Worm (Caenorhabditis elegans): Measurements from ENCODE around the gene H40L08.3.

DNA sequence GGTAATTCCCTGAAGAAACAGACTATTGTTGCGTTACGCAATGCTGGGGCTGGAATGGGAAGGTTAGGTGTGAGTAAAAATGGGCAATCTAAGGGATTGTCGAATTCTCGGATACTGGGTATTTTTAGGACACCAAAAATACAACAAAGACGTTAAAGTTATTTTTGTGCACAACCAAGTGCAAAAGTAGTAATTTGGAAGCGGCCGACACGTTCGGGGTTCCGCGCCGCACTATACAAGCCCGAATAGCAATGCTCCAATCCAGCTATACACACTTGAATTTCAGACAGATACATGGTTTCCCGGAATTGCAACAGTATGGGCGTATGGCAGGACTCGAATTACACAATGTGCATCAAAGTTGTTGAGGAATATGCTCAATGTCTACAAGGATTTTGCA is 47.9 kb downstream of the H40L08.3 start:
- TF ChIP-seq him-1 (tag; optimal IDR thresholded peaks at IDR 0.05): no peak
- TF ChIP-seq dao-5 (tag; optimal IDR thresholded peaks at IDR 0.05): no peak

All from whole organism, L4/young adult.